Fruit fly (Drosophila melanogaster) whole organism, embryonic: ENCODE data around the gene HINT1.

ENCODE experiments used
- Abd-B ChIP-seq: fragments of 200-800 bp; sonication (Bioruptor generic); optimal IDR thresholded peaks from 2 replicates; lab custom pipeline; 2018; ENCODE audit warnings: missing biosample characterization, mild to moderate bottlenecking, missing genetic modification characterization, moderate library complexity
- Asciz ChIP-seq: fragments of 200-800 bp; sonication (Bioruptor generic); optimal IDR thresholded peaks from 2 replicates; lab custom pipeline; 2017; ENCODE audit warnings: missing biosample characterization, mild to moderate bottlenecking, missing genetic modification characterization, missing genetic modification reagents
- CG10565 ChIP-seq: fragments of 200-800 bp; sonication (Bioruptor generic); optimal IDR thresholded peaks from 3 replicates; lab custom pipeline; 2016; ENCODE audit warnings: missing biosample characterization, mild to moderate bottlenecking, missing genetic modification characterization
- CG11723 ChIP-seq: fragments of 200-800 bp; sonication (Bioruptor generic); optimal IDR thresholded peaks from 2 replicates; lab custom pipeline; 2017; ENCODE audit warnings: missing biosample characterization, mild to moderate bottlenecking, missing genetic modification characterization
- CG12219 ChIP-seq: fragments of 200-800 bp; sonication (Bioruptor generic); optimal IDR thresholded peaks from 3 replicates; lab custom pipeline; 2018; ENCODE audit warnings: missing biosample characterization, mild to moderate bottlenecking, missing genetic modification characterization
- CG12659 ChIP-seq: fragments of 200-800 bp; sonication (Bioruptor generic); optimal IDR thresholded peaks from 3 replicates; lab custom pipeline; 2017; ENCODE audit warnings: mild to moderate bottlenecking, missing biosample characterization, missing genetic modification reagents, missing genetic modification characterization
- CG12744 ChIP-seq: fragments of 200-800 bp; sonication (Bioruptor generic); optimal IDR thresholded peaks from 2 replicates; lab custom pipeline; 2016; ENCODE audit warnings: missing biosample characterization, missing genetic modification characterization
- CG13894 ChIP-seq: fragments of 200-800 bp; sonication (Bioruptor generic); optimal IDR thresholded peaks from 3 replicates; lab custom pipeline; 2018; ENCODE audit warnings: missing biosample characterization, mild to moderate bottlenecking, missing genetic modification characterization, moderate library complexity
- CG16813 ChIP-seq: fragments of 200-800 bp; sonication (Bioruptor generic); IDR thresholded peaks from 3 replicates; pipeline ENCODE4 v1.3.6; 2022; ENCODE audit warnings: missing biosample characterization, missing genetic modification characterization; ENCODE audit not compliant: partially characterized antibody
- CG17186 ChIP-seq: fragments of 200-800 bp; sonication (Bioruptor generic); optimal IDR thresholded peaks from 3 replicates; lab custom pipeline; 2017; ENCODE audit warnings: missing biosample characterization, missing genetic modification reagents, missing genetic modification characterization
- CG17361 ChIP-seq: fragments of 200-800 bp; sonication (Bioruptor generic); IDR thresholded peaks from 3 replicates; pipeline ENCODE4 v1.3.6; 2022; ENCODE audit warnings: missing biosample characterization, missing genetic modification characterization
- CG2116 ChIP-seq: fragments of 200-800 bp; sonication (Bioruptor generic); optimal IDR thresholded peaks from 3 replicates; lab custom pipeline; 2018; ENCODE audit warnings: missing biosample characterization, mild to moderate bottlenecking, missing genetic modification characterization
- CG2120 ChIP-seq: fragments of 200-800 bp; sonication (Bioruptor generic); optimal IDR thresholded peaks from 3 replicates; lab custom pipeline; 2016; ENCODE audit warnings: missing biosample characterization, missing genetic modification characterization
- CG2875 ChIP-seq: fragments of 200-800 bp; sonication (Bioruptor generic); optimal IDR thresholded peaks from 2 replicates; lab custom pipeline; 2017; ENCODE audit warnings: missing biosample characterization, mild to moderate bottlenecking, missing genetic modification characterization, missing genetic modification reagents
- CG33557 ChIP-seq: fragments of 200-800 bp; sonication (Bioruptor generic); optimal IDR thresholded peaks from 2 replicates; lab custom pipeline; 2019; ENCODE audit warnings: missing biosample characterization, mild to moderate bottlenecking, missing genetic modification characterization, moderate library complexity
- CG34422 ChIP-seq: fragments of 200-800 bp; sonication (Bioruptor generic); IDR thresholded peaks from 3 replicates; pipeline ENCODE4 v1.3.6; 2022; ENCODE audit warnings: missing biosample characterization, missing genetic modification characterization
- CG4424 ChIP-seq: fragments of 200-800 bp; sonication (Bioruptor generic); optimal IDR thresholded peaks from 3 replicates; lab custom pipeline; 2016; ENCODE audit warnings: missing biosample characterization, missing genetic modification characterization
- CG6689 ChIP-seq: fragments of 200-800 bp; sonication (Bioruptor generic); IDR thresholded peaks from 2 replicates; pipeline ENCODE4 v1.3.6; 2022; ENCODE audit warnings: missing biosample characterization, missing genetic modification characterization
- D19A ChIP-seq: fragments of 200-800 bp; optimal IDR thresholded peaks from 3 replicates; lab custom pipeline; 2019; ENCODE audit warnings: missing biosample characterization, mild to moderate bottlenecking, missing genetic modification characterization, moderate library complexity
- Drgx ChIP-seq: fragments of 200-800 bp; sonication (Bioruptor generic); IDR thresholded peaks from 2 replicates; pipeline ENCODE4 v1.3.6; 2022; ENCODE audit warnings: missing biosample characterization, missing genetic modification characterization
- Eip74EF ChIP-seq, 2 experiments: fragments of 200-800 bp in 1 of 2; fragments of >200 bp in 1 of 2; sonication (Bioruptor generic) in 1 of 2; optimal IDR thresholded peaks; 2 replicates each; lab custom pipeline; 2017 to 2019; ENCODE audit warnings: missing biosample characterization in 2 of 2, missing genetic modification characterization in 2 of 2, mild to moderate bottlenecking in 1 of 2, moderate library complexity in 1 of 2
- Lhr ChIP-seq: fragments of 200-800 bp; sonication (Bioruptor generic); optimal IDR thresholded peaks from 3 replicates; lab custom pipeline; 2017; ENCODE audit warnings: mild to moderate bottlenecking, missing biosample characterization, missing genetic modification reagents, missing genetic modification characterization
- Med ChIP-seq: fragments of 200-800 bp; sonication (Bioruptor generic); peaks from one replicate; lab custom pipeline; 2016; ENCODE audit warnings: missing biosample characterization, missing genetic modification characterization, mild to moderate bottlenecking, inconsistent platforms, moderate library complexity
- NfI ChIP-seq: fragments of 200-800 bp; sonication (Bioruptor generic); optimal IDR thresholded peaks from 3 replicates; lab custom pipeline; 2018; ENCODE audit warnings: missing biosample characterization, mild to moderate bottlenecking, missing genetic modification characterization, moderate library complexity
- Opbp ChIP-seq: fragments of 200-800 bp; sonication (Bioruptor generic); IDR thresholded peaks from 3 replicates; pipeline ENCODE4 v1.3.6; 2022; ENCODE audit warnings: missing biosample characterization, missing genetic modification characterization; ENCODE audit not compliant: partially characterized antibody
- Scr ChIP-seq: fragments of 200-800 bp; sonication (Bioruptor generic); IDR thresholded peaks from 2 replicates; pipeline ENCODE4 v1.3.6; 2022; ENCODE audit warnings: missing biosample characterization, missing genetic modification characterization; ENCODE audit not compliant: partially characterized antibody
- Taf1 ChIP-seq: fragments of 200-800 bp; sonication (Bioruptor generic); IDR thresholded peaks from 2 replicates; pipeline ENCODE4 v1.3.6; 2022; ENCODE audit warnings: missing biosample characterization, missing genetic modification characterization
- Trl ChIP-seq, 3 experiments: fragments of >200 bp in 2 of 3; fragments of 200-800 bp in 1 of 3; sonication (Bioruptor generic) in 1 of 3; optimal IDR thresholded peaks; 2 replicates in 1 of 3; 3 replicates in 2 of 3; lab custom pipeline; 2016 to 2017; ENCODE audit warnings: missing biosample characterization in 1 of 3, missing genetic modification characterization in 1 of 3
- YL-1 ChIP-seq: fragments of 200-800 bp; sonication (Bioruptor generic); optimal IDR thresholded peaks from 3 replicates; lab custom pipeline; 2017; ENCODE audit warnings: missing biosample characterization, mild to moderate bottlenecking, missing genetic modification characterization
- bbx ChIP-seq: fragments of 200-800 bp; sonication (Bioruptor generic); IDR thresholded peaks from 2 replicates; pipeline ENCODE4 v1.3.6; 2022; ENCODE audit warnings: missing biosample characterization, missing genetic modification characterization; ENCODE audit not compliant: partially characterized antibody
- br ChIP-seq: fragments of >200 bp; optimal IDR thresholded peaks from 2 replicates; lab custom pipeline; 2017
- danr ChIP-seq: fragments of 200-800 bp; sonication (Bioruptor generic); IDR thresholded peaks from 2 replicates; pipeline ENCODE4 v1.3.6; 2022; ENCODE audit warnings: missing biosample characterization, missing genetic modification characterization
- exex ChIP-seq: fragments of 200-800 bp; sonication (Bioruptor generic); optimal IDR thresholded peaks from 4 replicates; lab custom pipeline; 2018; ENCODE audit warnings: missing biosample characterization, mild to moderate bottlenecking, missing genetic modification characterization, moderate library complexity
- gfzf ChIP-seq: fragments of 200-800 bp; sonication (Bioruptor generic); optimal IDR thresholded peaks from 2 replicates; lab custom pipeline; 2016; ENCODE audit warnings: missing biosample characterization, mild to moderate bottlenecking, missing genetic modification characterization, moderate library complexity
- grn ChIP-seq: fragments of 200-800 bp; sonication (Bioruptor generic); optimal IDR thresholded peaks from 3 replicates; lab custom pipeline; 2017; ENCODE audit warnings: missing biosample characterization, missing genetic modification characterization
- gt ChIP-seq: fragments of 200-800 bp; sonication (Bioruptor generic); IDR thresholded peaks from 2 replicates; pipeline ENCODE4 v1.3.6; 2022; ENCODE audit warnings: missing biosample characterization, missing genetic modification characterization
- jumu ChIP-seq: fragments of 200-800 bp; sonication (Bioruptor generic); optimal IDR thresholded peaks from 3 replicates; lab custom pipeline; 2016; ENCODE audit warnings: missing biosample characterization, missing genetic modification characterization
- kni ChIP-seq: fragments of 200-800 bp; sonication (Bioruptor generic); optimal IDR thresholded peaks from 3 replicates; lab custom pipeline; 2017; ENCODE audit warnings: mild to moderate bottlenecking, missing biosample characterization, missing genetic modification reagents, missing genetic modification characterization
- pho ChIP-seq: fragments of 200-800 bp; sonication (Bioruptor generic); optimal IDR thresholded peaks from 2 replicates; lab custom pipeline; 2016; ENCODE audit warnings: missing biosample characterization, missing genetic modification characterization
- phol ChIP-seq: fragments of 200-800 bp; sonication (Bioruptor generic); optimal IDR thresholded peaks from 3 replicates; lab custom pipeline; 2018; ENCODE audit warnings: missing biosample characterization, mild to moderate bottlenecking, missing genetic modification characterization, moderate library complexity
- scrt ChIP-seq: fragments of 200-800 bp; sonication (Bioruptor generic); optimal IDR thresholded peaks from 2 replicates; lab custom pipeline; 2018; ENCODE audit warnings: missing biosample characterization, mild to moderate bottlenecking, missing genetic modification characterization, moderate library complexity
- sd ChIP-seq: fragments of 200-800 bp; sonication (Bioruptor generic); optimal IDR thresholded peaks from 3 replicates; lab custom pipeline; 2018; ENCODE audit warnings: missing biosample characterization, mild to moderate bottlenecking, missing genetic modification characterization, moderate library complexity
- sqz ChIP-seq: fragments of 200-800 bp; sonication (Bioruptor generic); optimal IDR thresholded peaks from 3 replicates; lab custom pipeline; 2018; ENCODE audit warnings: missing biosample characterization, mild to moderate bottlenecking, missing genetic modification characterization
- tin ChIP-seq: fragments of 200-800 bp; sonication (Bioruptor generic); optimal IDR thresholded peaks from 3 replicates; lab custom pipeline; 2016; ENCODE audit warnings: missing biosample characterization, missing genetic modification characterization
- tll ChIP-seq, 2 experiments: fragments of 200-800 bp in 1 of 2; fragments of >200 bp in 1 of 2; sonication (Bioruptor generic) in 1 of 2; optimal IDR thresholded peaks; 2 replicates each; lab custom pipeline; 2017 to 2019; ENCODE audit warnings: missing biosample characterization in 2 of 2, missing genetic modification characterization in 2 of 2, mild to moderate bottlenecking in 1 of 2, moderate library complexity in 1 of 2
- vvl ChIP-seq: fragments of 200-800 bp; sonication (Bioruptor generic); IDR thresholded peaks from 2 replicates; pipeline ENCODE4 v1.3.6; 2022; ENCODE audit warnings: missing biosample characterization, missing genetic modification characterization
- wek ChIP-seq: fragments of 200-800 bp; sonication (Bioruptor generic); optimal IDR thresholded peaks from 3 replicates; lab custom pipeline; 2018; ENCODE audit warnings: missing biosample characterization, mild to moderate bottlenecking, missing genetic modification characterization, moderate library complexity

Gene HINT1

dm6 chr2L:2769476-2770185 lies at the start of gene HINT1, which contains the start of gene colt (continued):
- TF ChIP-seq CG12659 (peak; percentile 66), scrt (peak; percentile 19), CG4424 (peak; percentile 32), phol (tag; lab: Kevin White, UChicago) (peak; percentile 34), Trl (optimal IDR thresholded peaks at IDR 0.05; lab: Kevin White, UChicago) (no peak), Trl (GFP tag; optimal IDR thresholded peaks at IDR 0.05; lab: Kevin White, UChicago) (no peak), D19A (tag; lab: Kevin White, UChicago) (peak; percentile 44), CG2120 (peak; percentile 31), kni (peak; percentile 6), tll (GFP tag; optimal IDR thresholded peaks at IDR 0.05; lab: Kevin White, UChicago) (peak in 1 of 2 experiments; percentile 3), NfI (GFP tag; lab: Kevin White, UChicago) (peak; percentile 24), CG33557 (GFP tag; lab: Kevin White, UChicago) (no peak), br (lab: Kevin White, UChicago) (no peak), CG6689 (peak; percentile 18; the same call in 1 of the 2 replicates), CG11723 (GFP tag; lab: Kevin White, UChicago) (no peak), Drgx (GFP tag; lab: Robert Waterston, UW) (peak; percentile 75), Taf1 (GFP tag; lab: Robert Waterston, UW) (no peak), CG2875 (no peak), CG12219 (GFP tag; lab: Kevin White, UChicago) (no peak), CG10565 (GFP tag; lab: Kevin White, UChicago) (no peak), CG13894 (tag; lab: Kevin White, UChicago) (peak; percentile 67), CG12744 (GFP tag; lab: Kevin White, UChicago) (no peak), CG17186 (peak; percentile 45), Opbp (peak; percentile 47; the same call in 1 of the 3 replicates), Scr (GFP tag; lab: Robert Waterston, UW) (peak; percentile 49), Eip74EF (GFP tag; optimal IDR thresholded peaks at IDR 0.05; lab: Kevin White, UChicago) (peak in 1 of 2 experiments; percentile 32), gfzf (GFP tag; lab: Kevin White, UChicago) (peak; percentile 91), bbx (peak; percentile 9; the same call in 1 of the 2 replicates), wek (peak; percentile 82), sqz (peak; percentile 33), YL-1 (GFP tag; lab: Kevin White, UChicago) (peak; percentile 94), CG34422 (GFP tag; lab: Robert Waterston, UW) (peak; percentile 86), Asciz (GFP tag; lab: Kevin White, UChicago) (no peak), CG2116 (GFP tag; lab: Kevin White, UChicago) (peak; percentile 57), danr (GFP tag; lab: Robert Waterston, UW) (no peak), Med (GFP tag; lab: Kevin White, UChicago) (peak; percentile 85), pho (GFP tag; lab: Kevin White, UChicago) (peak; percentile 18), gt (GFP tag; lab: Robert Waterston, UW) (no peak), CG17361 (GFP tag; lab: Robert Waterston, UW) (peak; percentile 51; the same call in 2 of the 3 replicates), tin (no peak), jumu (no peak), vvl (GFP tag; lab: Robert Waterston, UW) (peak; percentile 57), sd (tag; lab: Kevin White, UChicago) (peak; percentile 84), Abd-B (GFP tag; lab: Kevin White, UChicago) (peak; percentile 21), Lhr (peak; percentile 33), grn (GFP tag; lab: Kevin White, UChicago) (peak; percentile 64), exex (tag; lab: Kevin White, UChicago) (peak; percentile 13), CG16813 (GFP tag; lab: Robert Waterston, UW) (no peak; the same call in 2 of the 3 replicates)
